Worm (Caenorhabditis elegans): ENCODE data around the gene tsen-54.

The tsen-54 gene

DNA sequence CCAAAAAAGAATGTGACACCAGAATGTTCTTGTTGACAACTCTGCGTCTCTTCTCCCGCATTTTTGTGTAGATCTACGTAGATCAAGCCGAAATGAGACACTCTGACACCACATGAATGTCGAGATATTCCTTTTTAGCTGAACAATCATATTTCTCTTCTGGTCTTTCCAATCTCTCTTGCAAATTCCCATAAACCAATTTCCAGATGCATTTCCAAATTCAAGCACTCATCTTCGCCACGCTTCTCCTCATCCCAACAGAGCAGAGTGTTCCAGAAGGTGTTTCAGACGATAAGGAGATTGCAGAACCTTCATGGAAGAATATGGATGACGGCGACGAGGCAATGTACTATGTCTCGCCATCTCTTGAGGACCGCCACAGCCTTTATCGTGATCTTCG lies 31.8 kb downstream of the tsen-54 start, which contains the start of gene Y76B12C.8:
Y76B12C.8 (plus strand) TSS at position 207 of the 400 bp plus-strand sequence.
- TF ChIP-seq W03F9.2 (tag; optimal IDR thresholded peaks at IDR 0.05) (no peak), him-1 (tag; optimal IDR thresholded peaks at IDR 0.05) (no peak), dao-5 (tag; optimal IDR thresholded peaks at IDR 0.05) (no peak)

DNA sequence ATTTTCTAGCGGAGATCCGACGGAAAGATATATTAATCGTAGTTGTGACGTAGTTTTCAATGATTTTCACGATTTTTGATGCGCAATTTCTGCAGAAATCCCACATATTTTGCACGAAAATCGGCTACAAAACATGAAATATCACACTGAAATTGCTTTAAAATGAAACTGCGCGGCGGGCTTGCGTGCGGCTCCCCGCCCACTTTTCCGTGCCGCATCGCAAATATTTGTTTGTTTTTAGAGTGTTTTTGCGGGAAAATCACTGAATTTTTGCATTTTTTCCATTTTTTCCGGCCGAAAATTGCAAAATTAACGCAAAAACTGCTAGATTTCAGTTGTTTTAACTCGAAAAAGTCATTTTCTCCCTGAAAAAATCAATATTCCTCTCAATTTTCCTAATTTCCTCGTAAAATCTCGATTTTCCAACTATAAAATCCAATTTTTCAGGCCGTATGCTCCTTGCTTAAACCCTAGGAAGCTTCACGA lies 33.0 kb downstream of the tsen-54 start, which contains the start of gene Y76B12C.6:
Y76B12C.6 (plus strand) TSS at position 436 of the 486 bp plus-strand sequence.
- TF ChIP-seq W03F9.2 (tag; optimal IDR thresholded peaks at IDR 0.05) (no peak), dao-5 (tag; optimal IDR thresholded peaks at IDR 0.05) (no peak), him-1 (tag; optimal IDR thresholded peaks at IDR 0.05) (no peak)

DNA sequence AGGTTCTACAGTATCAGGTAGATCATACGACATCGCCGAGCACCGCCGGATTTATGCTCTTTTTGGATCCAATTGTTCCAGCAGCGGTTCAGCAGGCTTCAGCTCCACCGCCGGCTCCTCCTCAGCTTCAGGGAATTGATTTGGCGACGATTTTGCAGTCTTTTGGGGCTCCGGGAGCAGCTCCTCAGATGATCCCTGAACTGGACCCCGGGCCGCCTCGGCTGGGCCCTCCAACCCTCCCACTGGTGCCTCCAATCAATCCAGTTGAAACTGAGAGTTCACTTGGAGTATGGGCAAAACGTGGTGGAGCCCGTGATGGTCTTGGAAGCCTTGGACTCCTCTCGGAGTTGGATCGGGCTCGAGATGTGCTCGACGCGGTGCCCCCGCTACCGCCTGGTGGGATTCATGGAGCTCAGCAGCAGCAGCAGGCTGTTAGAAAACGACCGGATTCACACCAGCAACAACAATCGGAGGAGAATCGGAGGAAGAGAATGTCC lies 42.9 kb downstream of the tsen-54 start:
- TF ChIP-seq dao-5 (tag; optimal IDR thresholded peaks at IDR 0.05): no peak
- TF ChIP-seq him-1 (tag; optimal IDR thresholded peaks at IDR 0.05): no peak
- TF ChIP-seq W03F9.2 (tag; optimal IDR thresholded peaks at IDR 0.05): no peak

DNA sequence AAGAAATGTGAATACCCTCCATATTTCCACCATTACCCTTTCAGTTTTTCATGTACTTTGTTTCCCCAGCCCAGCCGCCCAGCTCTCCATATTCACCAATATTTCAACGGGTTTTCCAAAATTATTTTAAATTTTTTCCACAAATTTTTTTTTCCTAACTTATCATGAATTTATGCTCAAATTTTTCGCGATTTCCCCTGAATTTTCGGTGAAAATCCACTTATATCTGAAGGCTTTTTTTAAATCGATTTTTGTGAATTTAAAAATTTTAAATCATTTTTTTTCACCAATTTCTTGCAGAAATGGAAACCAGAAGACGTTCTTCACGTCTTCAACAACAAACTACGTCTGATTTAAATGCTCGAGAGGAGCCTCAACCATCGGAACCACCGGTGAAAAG lies 44.8 kb downstream of the tsen-54 start, which contains the start of gene xpc-1:
xpc-1 (plus strand) TSS at position 301 of the 400 bp plus-strand sequence.
- no peak for TF ChIP-seq dao-5 (tag; optimal IDR thresholded peaks at IDR 0.05)
- TF ChIP-seq W03F9.2 (tag; optimal IDR thresholded peaks at IDR 0.05): no peak
- no peak for TF ChIP-seq him-1 (tag; optimal IDR thresholded peaks at IDR 0.05)

DNA sequence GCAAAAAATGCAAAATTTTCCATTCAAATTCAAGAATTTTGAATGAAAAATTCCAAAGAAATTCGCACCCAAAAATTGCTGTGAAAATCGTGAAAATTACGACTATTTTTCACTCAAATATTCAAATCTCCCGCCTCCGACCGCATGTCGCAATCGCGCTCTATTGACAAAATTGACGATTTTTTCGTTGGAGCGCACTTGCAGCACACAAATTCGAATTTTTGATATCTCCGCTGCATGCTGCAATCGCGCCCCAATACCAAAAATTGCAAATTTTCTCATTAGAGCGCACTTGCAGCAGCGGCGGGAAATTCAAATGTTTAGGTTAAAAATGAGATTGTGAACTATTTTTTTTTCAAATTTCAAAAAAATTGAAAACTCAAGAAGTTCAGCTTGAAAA lies 49.8 kb downstream of the tsen-54 start:
- TF ChIP-seq dao-5 (tag; optimal IDR thresholded peaks at IDR 0.05) (no peak), him-1 (tag; optimal IDR thresholded peaks at IDR 0.05) (no peak), W03F9.2 (tag; optimal IDR thresholded peaks at IDR 0.05) (no peak)

DNA sequence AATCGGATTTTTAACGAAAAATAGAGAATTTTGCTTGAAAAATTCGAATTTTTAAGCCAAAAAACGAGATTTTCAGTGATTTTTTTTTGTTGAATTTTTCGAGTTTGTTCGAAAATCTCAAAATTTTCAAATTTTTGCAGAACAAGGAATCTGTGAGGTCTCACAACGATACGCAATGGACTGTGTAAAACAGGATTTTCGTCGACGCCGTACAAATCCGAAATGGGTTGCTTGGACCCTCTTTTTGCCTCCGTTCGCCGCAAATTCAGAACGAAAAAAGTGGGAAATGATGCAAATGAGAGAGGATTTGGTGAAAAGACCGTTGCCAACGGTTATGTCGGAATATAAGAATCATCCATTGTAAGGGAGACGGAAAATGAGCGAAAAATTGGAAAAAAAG lies 54.3 kb downstream of the tsen-54 start:
- TF ChIP-seq dao-5 (tag; optimal IDR thresholded peaks at IDR 0.05) (no peak), W03F9.2 (tag; optimal IDR thresholded peaks at IDR 0.05) (no peak), him-1 (tag; optimal IDR thresholded peaks at IDR 0.05) (no peak)
